Worm (Caenorhabditis elegans): ENCODE measurements around the gene ugtp-1.

ugtp-1 gene

DNA sequence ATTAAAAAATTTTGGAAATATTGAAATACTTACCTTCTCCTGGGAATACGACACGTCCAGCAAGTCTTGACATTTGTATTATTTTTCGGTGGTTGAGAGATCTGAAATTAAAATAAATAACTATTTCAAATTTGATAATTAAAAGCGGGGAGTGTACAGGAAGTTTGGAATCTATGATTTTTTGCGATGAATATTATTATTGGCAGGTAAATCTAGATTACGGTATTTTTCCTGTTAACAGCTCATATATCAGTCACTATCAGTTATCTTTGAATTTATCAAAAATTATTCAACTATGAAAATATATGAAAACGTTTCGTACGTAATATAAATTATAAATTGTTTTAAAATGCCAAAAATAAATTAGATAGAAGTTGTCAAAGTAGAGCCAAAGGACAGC lies 34.4 kb downstream of the ugtp-1 start, which contains the start of gene B0303.14:
B0303.14 (minus strand) TSS at position 101 of the 400 bp plus-strand sequence.
- no peak for TF ChIP-seq ceh-13 (GFP tag; optimal IDR thresholded peaks at IDR 0.05)
- no peak for TF ChIP-seq ama-1 (optimal IDR thresholded peaks at IDR 0.05)
- no peak for TF ChIP-seq tra-4 (tag; optimal IDR thresholded peaks at IDR 0.05)
- no peak for TF ChIP-seq ceh-36 (tag; optimal IDR thresholded peaks at IDR 0.05)

ce11 chrIII:8712968-8713367 lies 37.5 kb downstream of the ugtp-1 start:
- TF ChIP-seq tra-4 (tag; optimal IDR thresholded peaks at IDR 0.05) (no peak), hnd-1 (tag; optimal IDR thresholded peaks at IDR 0.05) (no peak), tbx-37 (GFP tag; conservative IDR thresholded peaks at IDR 0.05) (no peak), scrt-1 (GFP tag; IDR thresholded peaks at IDR 0.05) (no peak), tbx-11 (GFP tag; IDR thresholded peaks at IDR 0.05) (no peak), ama-1 (optimal IDR thresholded peaks at IDR 0.05) (no peak), B0310.2 (tag; optimal IDR thresholded peaks at IDR 0.05) (no peak), F13C5.2 (tag; optimal IDR thresholded peaks at IDR 0.05) (no peak), hmbx-1 (tag; optimal IDR thresholded peaks at IDR 0.05) (no peak), ceh-13 (GFP tag; optimal IDR thresholded peaks at IDR 0.05) (no peak)

ce11 chrIII:8710310-8710709 lies 40.2 kb downstream of the ugtp-1 start, which contains the start of gene B0303.11:
B0303.11 (minus strand) TSS chrIII:8710410.
- TF ChIP-seq hnd-1 (tag; optimal IDR thresholded peaks at IDR 0.05) (no peak), aly-1 (tag; optimal IDR thresholded peaks at IDR 0.05) (no peak), hmbx-1 (tag; optimal IDR thresholded peaks at IDR 0.05) (no peak), sea-1 (GFP tag; conservative IDR thresholded peaks at IDR 0.05) (no peak), ceh-36 (tag; optimal IDR thresholded peaks at IDR 0.05) (no peak), ceh-13 (GFP tag; optimal IDR thresholded peaks at IDR 0.05) (no peak), B0310.2 (tag; optimal IDR thresholded peaks at IDR 0.05) (no peak), tra-4 (tag; optimal IDR thresholded peaks at IDR 0.05) (no peak)

ce11 chrIII:8709735-8710134 lies 40.8 kb downstream of the ugtp-1 start:
- no peak for TF ChIP-seq tbx-11 (GFP tag; IDR thresholded peaks at IDR 0.05)
- TF ChIP-seq aly-1 (tag; optimal IDR thresholded peaks at IDR 0.05): no peak
- TF ChIP-seq scrt-1 (GFP tag; IDR thresholded peaks at IDR 0.05): no peak
- no peak for TF ChIP-seq B0310.2 (tag; optimal IDR thresholded peaks at IDR 0.05)
- no peak for TF ChIP-seq ceh-36 (tag; optimal IDR thresholded peaks at IDR 0.05)
- TF ChIP-seq hmg-4 (GFP tag; optimal IDR thresholded peaks at IDR 0.05): no peak
- TF ChIP-seq hmbx-1 (tag; optimal IDR thresholded peaks at IDR 0.05): no peak
- TF ChIP-seq hnd-1 (tag; optimal IDR thresholded peaks at IDR 0.05): no peak
- no peak for TF ChIP-seq pes-1 (GFP tag; IDR thresholded peaks at IDR 0.05)
- no peak for TF ChIP-seq ceh-13 (GFP tag; optimal IDR thresholded peaks at IDR 0.05)
- no peak for TF ChIP-seq ets-7 (tag; optimal IDR thresholded peaks at IDR 0.05)
- no peak for TF ChIP-seq sea-1 (GFP tag; conservative IDR thresholded peaks at IDR 0.05)
- TF ChIP-seq ama-1 (optimal IDR thresholded peaks at IDR 0.05): no peak
- TF ChIP-seq tra-4 (tag; optimal IDR thresholded peaks at IDR 0.05): no peak
- no peak for TF ChIP-seq tbx-37 (GFP tag; conservative IDR thresholded peaks at IDR 0.05)
- TF ChIP-seq flt-1 (GFP tag; IDR thresholded peaks at IDR 0.05): no peak
- TF ChIP-seq F13C5.2 (tag; optimal IDR thresholded peaks at IDR 0.05): no peak

DNA sequence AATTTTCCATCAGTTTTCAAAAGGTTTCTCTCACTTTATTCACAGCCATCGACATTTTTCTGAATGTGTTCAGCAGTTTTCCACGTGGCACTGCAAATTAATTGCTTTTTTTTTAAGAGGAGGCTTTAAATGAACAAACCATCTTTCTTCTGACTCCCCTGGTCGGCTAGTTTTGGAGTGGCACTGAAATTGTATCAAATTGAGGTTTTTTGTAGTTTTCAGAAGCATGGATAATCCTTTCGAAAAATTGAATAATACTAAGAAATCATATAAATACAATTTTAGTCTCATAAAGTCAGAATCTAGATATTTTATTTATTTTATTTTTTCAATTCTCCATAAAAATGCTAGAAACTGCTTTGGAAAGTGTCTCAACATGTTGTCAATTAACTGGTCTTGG lies 45.7 kb downstream of the ugtp-1 start, which contains the start of gene B0303.16:
B0303.16 (plus strand) TSS at position 301 of the 400 bp plus-strand sequence.
- no peak for TF ChIP-seq ceh-36 (tag; optimal IDR thresholded peaks at IDR 0.05)

- TF ChIP-seq hnd-1 (tag; optimal IDR thresholded peaks at IDR 0.05) (no peak), sea-1 (GFP tag; conservative IDR thresholded peaks at IDR 0.05) (no peak), tbx-37 (GFP tag; conservative IDR thresholded peaks at IDR 0.05) (peak; percentile 49)
These were observed 50.1 kb downstream of the ugtp-1 start, which contains the start of the genes sdz-1 and vps-33.1 for ce11 chrIII:8700289-8700957. sdz-1 (minus strand) TSS chrIII:8700339. vps-33.1 (plus strand) TSS chrIII:8700927.

ce11 chrIII:8697268-8697907 lies 53.1 kb downstream of the ugtp-1 start:
- TF ChIP-seq ets-7 (tag; optimal IDR thresholded peaks at IDR 0.05) (no peak), tbx-37 (GFP tag; conservative IDR thresholded peaks at IDR 0.05) (no peak), ceh-36 (tag; optimal IDR thresholded peaks at IDR 0.05) (no peak), ama-1 (optimal IDR thresholded peaks at IDR 0.05) (no peak), tra-4 (tag; optimal IDR thresholded peaks at IDR 0.05) (no peak), aly-1 (tag; optimal IDR thresholded peaks at IDR 0.05) (no peak), hnd-1 (tag; optimal IDR thresholded peaks at IDR 0.05) (no peak), scrt-1 (GFP tag; IDR thresholded peaks at IDR 0.05) (no peak), tbx-11 (GFP tag; IDR thresholded peaks at IDR 0.05) (no peak), flt-1 (GFP tag; IDR thresholded peaks at IDR 0.05) (no peak), sea-1 (GFP tag; conservative IDR thresholded peaks at IDR 0.05) (no peak)

DNA sequence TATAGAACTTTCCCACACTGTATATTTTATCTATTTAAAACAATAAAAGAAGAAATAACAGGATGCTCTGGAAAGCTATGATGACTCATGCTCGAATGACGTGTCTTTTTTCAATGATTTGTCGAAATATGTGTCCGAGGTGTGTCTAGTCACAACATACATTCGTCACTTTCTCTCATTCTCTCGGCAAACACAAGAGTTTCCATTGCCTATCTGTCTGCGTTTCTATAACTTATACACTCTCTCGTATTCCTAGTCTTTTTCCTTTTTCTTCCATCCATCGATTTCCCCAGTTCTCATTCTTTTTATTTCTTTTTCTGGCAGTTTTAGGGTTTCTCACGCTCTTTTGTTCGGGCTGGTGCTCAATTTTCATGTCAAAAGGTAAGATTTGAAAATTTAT lies 53.8 kb downstream of the ugtp-1 start:
- TF ChIP-seq ceh-13 (GFP tag; optimal IDR thresholded peaks at IDR 0.05) (no peak), hmbx-1 (tag; optimal IDR thresholded peaks at IDR 0.05) (no peak), aly-1 (tag; optimal IDR thresholded peaks at IDR 0.05) (no peak), sea-1 (GFP tag; conservative IDR thresholded peaks at IDR 0.05) (no peak), ets-7 (tag; optimal IDR thresholded peaks at IDR 0.05) (no peak), ama-1 (optimal IDR thresholded peaks at IDR 0.05) (no peak), B0310.2 (tag; optimal IDR thresholded peaks at IDR 0.05) (no peak), tra-4 (tag; optimal IDR thresholded peaks at IDR 0.05) (no peak), tbx-37 (GFP tag; conservative IDR thresholded peaks at IDR 0.05) (no peak), flt-1 (GFP tag; IDR thresholded peaks at IDR 0.05) (no peak), pes-1 (GFP tag; IDR thresholded peaks at IDR 0.05) (no peak), ceh-36 (tag; optimal IDR thresholded peaks at IDR 0.05) (no peak), scrt-1 (GFP tag; IDR thresholded peaks at IDR 0.05) (no peak), F13C5.2 (tag; optimal IDR thresholded peaks at IDR 0.05) (no peak), hnd-1 (tag; optimal IDR thresholded peaks at IDR 0.05) (no peak), hmg-4 (GFP tag; optimal IDR thresholded peaks at IDR 0.05) (no peak), tbx-11 (GFP tag; IDR thresholded peaks at IDR 0.05) (no peak)

Measured in whole organism, early embryonic.